Worm (Caenorhabditis elegans) whole organism, young adult: ENCODE results near the gene spo-11.

Experiments
- D2030.7 ChIP-seq: fragments of 200-800 bp; sonication (Bioruptor generic); IDR thresholded peaks from 2 replicates; pipeline ENCODE4 v1.3.6; 2022; ENCODE audit warnings: missing genetic modification reagents, missing genetic modification characterization, missing compliant biosample characterization
- F23B12.7 ChIP-seq: sonication (generic microtip); optimal IDR thresholded peaks from 2 replicates; lab custom pipeline; 2017; ENCODE audit warnings: missing genetic modification characterization, mild to moderate bottlenecking, missing compliant biosample characterization, antibody characterized with exemption, moderate library complexity; ENCODE audit not compliant: insufficient read depth
- F33H1.4 ChIP-seq: fragments of 200-800 bp; sonication (Bioruptor generic); IDR thresholded peaks from 2 replicates; pipeline ENCODE4 v1.3.6; 2022; ENCODE audit warnings: missing genetic modification reagents, missing genetic modification characterization, missing compliant biosample characterization
- F49E8.2 ChIP-seq: sonication (generic microtip); optimal IDR thresholded peaks from 3 replicates; lab custom pipeline; 2017; ENCODE audit warnings: missing genetic modification characterization, mild to moderate bottlenecking, missing compliant biosample characterization, antibody characterized with exemption, moderate library complexity; ENCODE audit not compliant: insufficient read depth
- Y53G8AR.9 ChIP-seq: fragments of 200-800 bp; sonication (Bioruptor generic); conservative IDR thresholded peaks from 2 replicates; pipeline ENCODE4 v1.3.6; 2022; ENCODE audit warnings: missing genetic modification reagents, missing genetic modification characterization, missing compliant biosample characterization
- aptf-2 ChIP-seq: fragments of 200-800 bp; sonication (Bioruptor generic); conservative IDR thresholded peaks from 2 replicates; pipeline ENCODE4 v1.3.6; 2022; ENCODE audit warnings: missing genetic modification reagents, missing genetic modification characterization, missing compliant biosample characterization
- ceh-100 ChIP-seq: fragments of 200-800 bp; sonication (Bioruptor generic); IDR thresholded peaks from 2 replicates; pipeline ENCODE4 v1.3.6; 2022; ENCODE audit warnings: missing genetic modification reagents, missing genetic modification characterization, missing compliant biosample characterization
- ceh-91 ChIP-seq: fragments of 200-800 bp; sonication (Bioruptor generic); IDR thresholded peaks from 2 replicates; pipeline ENCODE4 v1.3.6; 2022; ENCODE audit warnings: missing genetic modification reagents, missing genetic modification characterization, missing compliant biosample characterization
- dox-1 ChIP-seq: fragments of 200-800 bp; sonication (Bioruptor generic); IDR thresholded peaks from 2 replicates; pipeline ENCODE4 v1.3.6; 2022; ENCODE audit warnings: missing genetic modification reagents, missing genetic modification characterization, missing compliant biosample characterization
- dpl-1 ChIP-seq: fragments of 150-350 bp; optimal IDR thresholded peaks from 2 replicates; lab custom pipeline; 2014; ENCODE audit warnings: missing biosample characterization, missing genetic modification reagents, missing genetic modification characterization
- efl-1 ChIP-seq: fragments of 150-350 bp; optimal IDR thresholded peaks from 2 replicates; lab custom pipeline; 2014; ENCODE audit warnings: missing biosample characterization, missing genetic modification reagents, missing genetic modification characterization
- hlh-12 ChIP-seq: sonication (generic microtip); optimal IDR thresholded peaks from 2 replicates; lab custom pipeline; 2016; ENCODE audit warnings: missing genetic modification characterization, missing compliant biosample characterization
- hmg-1.2 ChIP-seq: fragments of 200-800 bp; sonication (Bioruptor generic); IDR thresholded peaks from 2 replicates; pipeline ENCODE4 v1.3.6; 2022; ENCODE audit warnings: missing genetic modification reagents, missing genetic modification characterization, missing compliant biosample characterization
- hsf-1 ChIP-seq: fragments of 200-800 bp; sonication (Bioruptor generic); IDR thresholded peaks from 2 replicates; pipeline ENCODE4 v1.3.6; 2022; ENCODE audit warnings: missing genetic modification reagents, missing genetic modification characterization, missing compliant biosample characterization
- lin-54 ChIP-seq: fragments of 200-800 bp; sonication (Bioruptor generic); optimal IDR thresholded peaks from 2 replicates; lab custom pipeline; 2018; ENCODE audit warnings: mild to moderate bottlenecking, missing genetic modification characterization, missing compliant biosample characterization
- lsl-1 ChIP-seq: fragments of 200-800 bp; sonication (Bioruptor generic); optimal IDR thresholded peaks from 2 replicates; lab custom pipeline; 2018; ENCODE audit warnings: mild to moderate bottlenecking, missing genetic modification characterization, moderate library complexity, missing compliant biosample characterization
- madf-10 ChIP-seq: sonication (generic microtip); optimal IDR thresholded peaks from 2 replicates; lab custom pipeline; 2016; ENCODE audit warnings: mild to moderate bottlenecking, missing genetic modification characterization, missing compliant biosample characterization
- madf-3 ChIP-seq: fragments of 200-800 bp; sonication (Bioruptor generic); IDR thresholded peaks from 2 replicates; pipeline ENCODE4 v1.3.6; 2022; ENCODE audit warnings: missing genetic modification reagents, missing genetic modification characterization, missing compliant biosample characterization
- madf-6 ChIP-seq: fragments of 200-800 bp; sonication (Bioruptor generic); IDR thresholded peaks from 2 replicates; pipeline ENCODE4 v1.3.6; 2022; ENCODE audit warnings: missing genetic modification reagents, missing genetic modification characterization, missing compliant biosample characterization
- madf-8 ChIP-seq: fragments of 200-800 bp; sonication (Bioruptor generic); conservative IDR thresholded peaks from 2 replicates; pipeline ENCODE4 v1.3.6; 2022; ENCODE audit warnings: missing genetic modification reagents, missing genetic modification characterization, missing compliant biosample characterization
- mes-4 ChIP-seq: sonication (generic microtip); optimal IDR thresholded peaks from 2 replicates; lab custom pipeline; 2016; ENCODE audit warnings: missing genotype, missing genetic modification characterization, missing compliant biosample characterization
- nfya-2 ChIP-seq: fragments of 200-800 bp; sonication (Bioruptor generic); IDR thresholded peaks from 2 replicates; pipeline ENCODE4 v1.3.6; 2022; ENCODE audit warnings: missing genetic modification reagents, missing genetic modification characterization, missing compliant biosample characterization
- nfyb-1 ChIP-seq: fragments of 200-800 bp; sonication (Bioruptor generic); IDR thresholded peaks from 2 replicates; pipeline ENCODE4 v1.3.6; 2022; ENCODE audit warnings: missing genetic modification reagents, missing genetic modification characterization, missing compliant biosample characterization
- nhr-120 ChIP-seq: fragments of 200-800 bp; sonication (Bioruptor generic); IDR thresholded peaks from 2 replicates; pipeline ENCODE4 v1.3.6; 2022; ENCODE audit warnings: missing genetic modification characterization, missing compliant biosample characterization
- pbrm-1 ChIP-seq: fragments of 200-800 bp; sonication (Bioruptor generic); IDR thresholded peaks from 2 replicates; pipeline ENCODE4 v1.3.6; 2022; ENCODE audit warnings: missing genetic modification reagents, missing genetic modification characterization, missing compliant biosample characterization
- rpc-1 ChIP-seq, 2 experiments: fragments of 150-350 bp in 1 of 2; sonication (generic microtip) in 1 of 2; optimal IDR thresholded peaks; 2 replicates each; lab custom pipeline; 2014 to 2018; ENCODE audit warnings: missing biosample characterization in 1 of 2, missing genetic modification characterization in 1 of 2, missing genetic modification reagents in 1 of 2, missing genotype in 1 of 2
- snpc-3.4 ChIP-seq: sonication (generic microtip); optimal IDR thresholded peaks from 2 replicates; lab custom pipeline; 2017; ENCODE audit warnings: missing genetic modification characterization, mild to moderate bottlenecking, missing compliant biosample characterization, antibody characterized with exemption, moderate library complexity, missing genotype, missing genetic modification reagents
- tbx-9 ChIP-seq: sonication (generic microtip); optimal IDR thresholded peaks from 2 replicates; lab custom pipeline; 2016; ENCODE audit warnings: borderline replicate concordance, missing genetic modification characterization, inconsistent platforms, missing compliant biosample characterization
- unc-130 ChIP-seq: sonication (generic microtip); optimal IDR thresholded peaks from 2 replicates; lab custom pipeline; 2016; ENCODE audit warnings: missing genetic modification reagents, missing genetic modification characterization, missing compliant biosample characterization
- xnd-1 ChIP-seq: sonication (generic microtip); optimal IDR thresholded peaks from 2 replicates; lab custom pipeline; 2016; ENCODE audit warnings: missing genotype, missing genetic modification reagents, missing genetic modification characterization, missing compliant biosample characterization
- zfh-2 ChIP-seq: fragments of 200-800 bp; sonication (Bioruptor generic); conservative IDR thresholded peaks from 2 replicates; pipeline ENCODE4 v1.3.6; 2022; ENCODE audit warnings: missing genetic modification reagents, missing genetic modification characterization, missing compliant biosample characterization

The spo-11 gene

ce11 chrIV:11156526-11156925, 31.9 kb upstream of the spo-11 start:
- TF ChIP-seq hsf-1 (0 out of 2 replicates have a peak, but pooled peaks have one; percentile 62), madf-3 (0 out of 2 replicates have a peak, but pooled peaks have one; percentile 53), dox-1 (no peak), hlh-12 (tag; lab: Kevin White, UChicago) (no peak), aptf-2 (no peak), hmg-1.2 (GFP tag; lab: Robert Waterston, UW) (no peak), mes-4 (tag; lab: Kevin White, UChicago) (no peak), madf-10 (tag; lab: Kevin White, UChicago) (no peak), F23B12.7 (tag; lab: Kevin White, UChicago) (no peak), pbrm-1 (GFP tag; lab: Robert Waterston, UW) (no peak), efl-1 (GFP tag; lab: Kevin White, UChicago) (no peak), tbx-9 (tag; lab: Kevin White, UChicago) (no peak), F49E8.2 (peak; percentile 5), rpc-1 (optimal IDR thresholded peaks at IDR 0.05; lab: Kevin White, UChicago) (no peak), rpc-1 (tag; optimal IDR thresholded peaks at IDR 0.05; lab: Kevin White, UChicago) (no peak), zfh-2 (GFP tag; lab: Robert Waterston, UW) (no peak)

DNA sequence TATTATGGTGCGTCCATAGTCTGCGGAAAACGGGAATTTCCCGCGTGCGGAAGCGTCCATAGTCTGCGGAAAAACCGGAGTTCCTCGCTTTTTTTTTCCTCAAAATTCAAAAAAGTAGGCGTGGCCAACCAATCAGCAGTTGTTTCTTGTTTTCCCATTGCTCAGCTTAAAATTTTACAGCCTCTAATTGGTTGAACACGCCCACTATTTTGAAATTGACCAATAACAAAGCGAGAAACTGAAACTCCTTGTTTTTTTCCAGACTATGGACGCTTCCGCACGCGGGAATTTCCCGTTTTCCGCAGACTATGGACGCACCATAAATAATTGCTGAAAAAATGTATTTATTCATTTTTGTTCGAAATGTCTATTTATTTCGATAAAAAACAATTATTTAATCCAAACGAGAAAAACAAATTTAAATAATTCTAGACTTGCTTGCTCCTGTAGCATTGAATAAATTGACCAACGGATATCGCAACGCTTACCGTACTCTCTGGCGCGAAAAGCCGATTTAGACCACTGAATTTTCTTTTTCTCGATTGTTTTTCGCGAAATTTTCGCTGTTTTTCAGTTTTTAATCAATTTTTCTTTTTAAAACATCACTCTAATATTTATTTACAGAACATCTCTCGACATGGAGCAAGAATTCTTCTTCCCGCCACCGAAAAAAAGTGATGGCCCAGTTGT, 29.9 kb upstream of the spo-11 start, which contains the start of gene C08F8.3:
Gene C08F8.3 (plus strand): TSS at position 620 of the 690 bp plus-strand sequence.
- 0 out of 2 replicates have a peak, but pooled peaks have one; percentile 23 for TF ChIP-seq ceh-100 (GFP tag; lab: Robert Waterston, UW)
- TF ChIP-seq nfya-2 (GFP tag; lab: Robert Waterston, UW), result 0 out of 2 replicates have a peak, but pooled peaks have one; percentile 90
- TF ChIP-seq F49E8.2, result peak; percentile 50
- peak; percentile 23 for TF ChIP-seq lin-54 (GFP tag; lab: Kevin White, UChicago)
- TF ChIP-seq snpc-3.4 (tag; lab: Kevin White, UChicago), result peak; percentile 77
- TF ChIP-seq unc-130 (GFP tag; lab: Kevin White, UChicago), result peak; percentile 31
- TF ChIP-seq nfyb-1 (GFP tag; lab: Robert Waterston, UW), result peak; percentile 93
- TF ChIP-seq xnd-1 (tag; lab: Kevin White, UChicago), result peak; percentile 78
- peak; percentile 89 for TF ChIP-seq lsl-1 (GFP tag; lab: Kevin White, UChicago)
- TF ChIP-seq dox-1, result peak; percentile 44; the same call in 1 of the 2 replicates
- peak; percentile 81; the same call in 1 of the 2 replicates for TF ChIP-seq hsf-1
- TF ChIP-seq madf-8 (GFP tag; lab: Robert Waterston, UW), result peak; percentile 92
- TF ChIP-seq dpl-1 (GFP tag; lab: Kevin White, UChicago), result peak; percentile 71
- TF ChIP-seq D2030.7, result peak; percentile 90
- peak; percentile 76 for TF ChIP-seq F33H1.4 (GFP tag; lab: Robert Waterston, UW)
- TF ChIP-seq efl-1 (GFP tag; lab: Kevin White, UChicago), result peak; percentile 95
- peak; percentile 95 for TF ChIP-seq madf-6 (GFP tag; lab: Robert Waterston, UW)
- TF ChIP-seq ceh-91 (GFP tag; lab: Robert Waterston, UW), result peak; percentile 85
- TF ChIP-seq hmg-1.2 (GFP tag; lab: Robert Waterston, UW), result peak; percentile 49

ce11 chrIV:11150844-11151243, 26.2 kb upstream of the spo-11 start, which contains the start of gene C08F8.2:
Gene C08F8.2 (plus strand): TSS chrIV:11150997.
- 0 out of 2 replicates have a peak, but pooled peaks have one; percentile 26 for TF ChIP-seq hsf-1
- no peak for TF ChIP-seq snpc-3.4 (tag; lab: Kevin White, UChicago)
- TF ChIP-seq nhr-120 (GFP tag; lab: Robert Waterston, UW), result no peak
- TF ChIP-seq lin-54 (GFP tag; lab: Kevin White, UChicago), result peak; percentile 22
- 0 out of 2 replicates have a peak, but pooled peaks have one; percentile 54 for TF ChIP-seq Y53G8AR.9 (GFP tag; lab: Robert Waterston, UW)
